Comparison of ENCODE assay signal across 1 fruit fly cellular context in genomic region chrX:621132-621555, dm6.
TF ChIP-seq lines count a peak whose summit lies in the region.

TSS of gene CG13365 (minus strand) at chrX:621215.
TSS of gene Vsp37A (plus strand) at chrX:621530.

TF ChIP-seq in whole organism, embryonic, 481 proteins besides CTCF, POLR2A, EP300 and RAD21 (continued from another document and continues in another):
- TF ChIP-seq CG9215 (GFP tag; IDR thresholded peaks at IDR 0.05; lab: Robert Waterston, UW) (peak; percentile 46), bigmax (GFP tag; optimal IDR thresholded peaks at IDR 0.05; lab: Kevin White, UChicago) (no peak), CG4328 (GFP tag; optimal IDR thresholded peaks at IDR 0.05; lab: Kevin White, UChicago) (peak; percentile 46), Mad (GFP tag; optimal IDR thresholded peaks at IDR 0.05; lab: Kevin White, UChicago) (peak; percentile 6), Hmx (GFP tag; optimal IDR thresholded peaks at IDR 0.05; lab: Kevin White, UChicago) (no peak), stc (GFP tag; IDR thresholded peaks at IDR 0.05; lab: Robert Waterston, UW) (no peak), Hr78 (GFP tag; optimal IDR thresholded peaks at IDR 0.05; lab: Kevin White, UChicago) (no peak), Hmr (GFP tag; optimal IDR thresholded peaks at IDR 0.05; lab: Kevin White, UChicago) (peak; percentile 47), CG11085 (GFP tag; IDR thresholded peaks at IDR 0.05; lab: Robert Waterston, UW) (peak; percentile 60; the same call in 1 of the 2 replicates), CG6765 (GFP tag; optimal IDR thresholded peaks at IDR 0.05; lab: Kevin White, UChicago) (no peak), ind (GFP tag; optimal IDR thresholded peaks at IDR 0.05; lab: Kevin White, UChicago) (peak; percentile 37), nerfin-1 (tag; optimal IDR thresholded peaks at IDR 0.05; lab: Kevin White, UChicago) (peak; percentile 43), MESR4 (GFP tag; optimal IDR thresholded peaks at IDR 0.05; lab: Kevin White, UChicago) (no peak), kay (GFP tag; optimal IDR thresholded peaks at IDR 0.05; lab: Kevin White, UChicago) (no peak), CG12104 (GFP tag; optimal IDR thresholded peaks at IDR 0.05; lab: Kevin White, UChicago) (no peak), Xrp1 (GFP tag; IDR thresholded peaks at IDR 0.05; lab: Robert Waterston, UW) (0 out of 2 replicates have a peak, but pooled peaks have one; percentile 27), CG12769 (tag; optimal IDR thresholded peaks at IDR 0.05; lab: Kevin White, UChicago) (peak; percentile 28), stwl (tag; optimal IDR thresholded peaks at IDR 0.05; lab: Kevin White, UChicago) (peak; percentile 25), Oaz (GFP tag; IDR thresholded peaks at IDR 0.05; lab: Robert Waterston, UW) (no peak), fd64A (GFP tag; optimal IDR thresholded peaks at IDR 0.05; lab: Kevin White, UChicago) (no peak), CG7928 (GFP tag; optimal IDR thresholded peaks at IDR 0.05; lab: Kevin White, UChicago) (peak; percentile 31), her (GFP tag; optimal IDR thresholded peaks at IDR 0.05; lab: Kevin White, UChicago) (peak; percentile 38), E2f2 (GFP tag; IDR thresholded peaks at IDR 0.05; lab: Robert Waterston, UW) (peak; percentile 62), ci (GFP tag; IDR thresholded peaks at IDR 0.05; lab: Robert Waterston, UW) (peak; percentile 66; the same call in 2 of the 3 replicates), jumu (GFP tag; optimal IDR thresholded peaks at IDR 0.05; lab: Kevin White, UChicago) (peak; percentile 58), sisA (GFP tag; IDR thresholded peaks at IDR 0.05; lab: Robert Waterston, UW) (0 out of 2 replicates have a peak, but pooled peaks have one; percentile 13), Chrac-16 (GFP tag; optimal IDR thresholded peaks at IDR 0.05; lab: Kevin White, UChicago) (peak; percentile 41), z (GFP tag; IDR thresholded peaks at IDR 0.05; lab: Robert Waterston, UW) (no peak), Bdp1 (GFP tag; optimal IDR thresholded peaks at IDR 0.05; lab: Kevin White, UChicago) (peak; percentile 40), Xbp1 (GFP tag; optimal IDR thresholded peaks at IDR 0.05; lab: Kevin White, UChicago) (peak; percentile 50), bsh (GFP tag; optimal IDR thresholded peaks at IDR 0.05; lab: Kevin White, UChicago) (no peak), br (optimal IDR thresholded peaks at IDR 0.05; lab: Kevin White, UChicago) (no peak), CG6254 (GFP tag; optimal IDR thresholded peaks at IDR 0.05; lab: Kevin White, UChicago) (no peak), CG12659 (GFP tag; optimal IDR thresholded peaks at IDR 0.05; lab: Kevin White, UChicago) (peak; percentile 65), CG9609 (GFP tag; optimal IDR thresholded peaks at IDR 0.05; lab: Kevin White, UChicago) (peak; percentile 22), fd96Cb (tag; optimal IDR thresholded peaks at IDR 0.05; lab: Kevin White, UChicago) (no peak), CG4360 (GFP tag; IDR thresholded peaks at IDR 0.05; lab: Robert Waterston, UW) (peak; percentile 22; the same call in 1 of the 2 replicates), CG13296 (GFP tag; optimal IDR thresholded peaks at IDR 0.05; lab: Kevin White, UChicago) (peak; percentile 59), CG12071 (GFP tag; optimal IDR thresholded peaks at IDR 0.05; lab: Kevin White, UChicago) (no peak), al (GFP tag; IDR thresholded peaks at IDR 0.05; lab: Robert Waterston, UW) (peak; percentile 40; the same call in 1 of the 2 replicates), CG7372 (GFP tag; IDR thresholded peaks at IDR 0.05; lab: Robert Waterston, UW) (no peak), Opbp (GFP tag; IDR thresholded peaks at IDR 0.05; lab: Robert Waterston, UW; ENCODE audit: partially characterized antibody) (no peak), pb (GFP tag; optimal IDR thresholded peaks at IDR 0.05; lab: Kevin White, UChicago) (peak; percentile 56), Atf-2 (GFP tag; optimal IDR thresholded peaks at IDR 0.05; lab: Kevin White, UChicago) (peak; percentile 47), CoRest (tag; optimal IDR thresholded peaks at IDR 0.05; lab: Kevin White, UChicago) (peak; percentile 75), dmrt11E (tag; optimal IDR thresholded peaks at IDR 0.05; lab: Kevin White, UChicago) (peak; percentile 36), pnt (GFP tag; optimal IDR thresholded peaks at IDR 0.05; lab: Kevin White, UChicago) (peak; percentile 36), Atf6 (GFP tag; IDR thresholded peaks at IDR 0.05; lab: Robert Waterston, UW) (0 out of 2 replicates have a peak, but pooled peaks have one; percentile 19), CG34376 (GFP tag; optimal IDR thresholded peaks at IDR 0.05; lab: Kevin White, UChicago) (peak; percentile 58), shn (GFP tag; optimal IDR thresholded peaks at IDR 0.05; lab: Kevin White, UChicago) (peak; percentile 28), nom (GFP tag; optimal IDR thresholded peaks at IDR 0.05; lab: Kevin White, UChicago) (no peak), CG4424 (GFP tag; optimal IDR thresholded peaks at IDR 0.05; lab: Kevin White, UChicago) (peak; percentile 42), Lim3 (GFP tag; IDR thresholded peaks at IDR 0.05; lab: Robert Waterston, UW) (no peak), CG2129 (GFP tag; IDR thresholded peaks at IDR 0.05; lab: Robert Waterston, UW; ENCODE audit: partially characterized antibody) (no peak), ab (GFP tag; optimal IDR thresholded peaks at IDR 0.05; lab: Kevin White, UChicago) (no peak), CG2116 (GFP tag; optimal IDR thresholded peaks at IDR 0.05; lab: Kevin White, UChicago) (peak; percentile 39), zen (tag; optimal IDR thresholded peaks at IDR 0.05; lab: Kevin White, UChicago) (peak; percentile 23), Side (GFP tag; optimal IDR thresholded peaks at IDR 0.05; lab: Kevin White, UChicago) (peak; percentile 48), CG11247 (GFP tag; IDR thresholded peaks at IDR 0.05; lab: Robert Waterston, UW) (0 out of 2 replicates have a peak, but pooled peaks have one; percentile 16), CG31388 (GFP tag; optimal IDR thresholded peaks at IDR 0.05; lab: Kevin White, UChicago) (no peak), unc-4 (GFP tag; IDR thresholded peaks at IDR 0.05; lab: Robert Waterston, UW; ENCODE audit: partially characterized antibody) (0 out of 2 replicates have a peak, but pooled peaks have one; percentile 23), gem (tag; optimal IDR thresholded peaks at IDR 0.05; lab: Kevin White, UChicago) (peak; percentile 52), NK7.1 (GFP tag; optimal IDR thresholded peaks at IDR 0.05; lab: Kevin White, UChicago) (no peak), CG4707 (GFP tag; optimal IDR thresholded peaks at IDR 0.05; lab: Kevin White, UChicago) (no peak), Dad (GFP tag; optimal IDR thresholded peaks at IDR 0.05; lab: Kevin White, UChicago) (peak; percentile 10), chinmo (GFP tag; IDR thresholded peaks at IDR 0.05; lab: Robert Waterston, UW; ENCODE audit: partially characterized antibody) (0 out of 4 replicates have a peak, but pooled peaks have one; percentile 28), Six4 (GFP tag; optimal IDR thresholded peaks at IDR 0.05; lab: Kevin White, UChicago) (peak; percentile 16), CG18619 (GFP tag; optimal IDR thresholded peaks at IDR 0.05; lab: Kevin White, UChicago) (peak; percentile 4), CG15696 (tag; optimal IDR thresholded peaks at IDR 0.05; lab: Kevin White, UChicago) (peak; percentile 58), Kr (GFP tag; optimal IDR thresholded peaks at IDR 0.05; lab: Kevin White, UChicago) (no peak), jing (GFP tag; optimal IDR thresholded peaks at IDR 0.05; lab: Kevin White, UChicago) (no peak), mirr (GFP tag; optimal IDR thresholded peaks at IDR 0.05; lab: Kevin White, UChicago) (no peak), jigr1 (GFP tag; IDR thresholded peaks at IDR 0.05; lab: Robert Waterston, UW) (0 out of 3 replicates have a peak, but pooled peaks have one; percentile 16), CG12155 (GFP tag; optimal IDR thresholded peaks at IDR 0.05; lab: Kevin White, UChicago) (peak; percentile 41), Meics (GFP tag; optimal IDR thresholded peaks at IDR 0.05; lab: Kevin White, UChicago) (peak; percentile 44), CG4820 (GFP tag; optimal IDR thresholded peaks at IDR 0.05; lab: Kevin White, UChicago) (peak; percentile 15), Fer2 (tag; optimal IDR thresholded peaks at IDR 0.05; lab: Kevin White, UChicago) (no peak), CG7745 (tag; optimal IDR thresholded peaks at IDR 0.05; lab: Kevin White, UChicago) (no peak), pum (GFP tag; optimal IDR thresholded peaks at IDR 0.05; lab: Kevin White, UChicago) (peak; percentile 37), NfI (GFP tag; optimal IDR thresholded peaks at IDR 0.05; lab: Kevin White, UChicago) (peak; percentile 33), esg (GFP tag; conservative IDR thresholded peaks at IDR 0.05; lab: Robert Waterston, UW) (no peak), CG8924 (tag; optimal IDR thresholded peaks at IDR 0.05; lab: Kevin White, UChicago) (peak; percentile 28), CG10267 (tag; optimal IDR thresholded peaks at IDR 0.05; lab: Kevin White, UChicago) (peak; percentile 48), lola (GFP tag; optimal IDR thresholded peaks at IDR 0.05; lab: Kevin White, UChicago) (peak in 1 of 3 experiments; percentile 39), CG10959 (GFP tag; IDR thresholded peaks at IDR 0.05; lab: Robert Waterston, UW) (no peak), Sox100B (GFP tag; optimal IDR thresholded peaks at IDR 0.05; lab: Kevin White, UChicago) (peak; percentile 39), CG10209 (GFP tag; optimal IDR thresholded peaks at IDR 0.05; lab: Kevin White, UChicago) (peak; percentile 18), CG15514 (GFP tag; optimal IDR thresholded peaks at IDR 0.05; lab: Kevin White, UChicago) (peak; percentile 85), lilli (GFP tag; optimal IDR thresholded peaks at IDR 0.05; lab: Kevin White, UChicago) (peak; percentile 63), prd (optimal IDR thresholded peaks at IDR 0.05; lab: Kevin White, UChicago) (no peak), prd (GFP tag; IDR thresholded peaks at IDR 0.05; lab: Robert Waterston, UW) (peak; percentile 46; the same call in 2 of the 3 replicates), Spps (tag; optimal IDR thresholded peaks at IDR 0.05; lab: Kevin White, UChicago) (no peak), knrl (GFP tag; IDR thresholded peaks at IDR 0.05; lab: Robert Waterston, UW; ENCODE audit: partially characterized antibody) (peak; percentile 20; the same call in 1 of the 3 replicates), CG4730 (GFP tag; IDR thresholded peaks at IDR 0.05; lab: Robert Waterston, UW) (peak; percentile 35; the same call in 1 of the 2 replicates), dysf (GFP tag; IDR thresholded peaks at IDR 0.05; lab: Robert Waterston, UW) (no peak; the same call in 2 of the 3 replicates), zf30C (GFP tag; optimal IDR thresholded peaks at IDR 0.05; lab: Kevin White, UChicago) (no peak), CG4404 (GFP tag; IDR thresholded peaks at IDR 0.05; lab: Robert Waterston, UW) (peak; percentile 29; the same call in 1 of the 2 replicates), Ssrp (tag; optimal IDR thresholded peaks at IDR 0.05; lab: Kevin White, UChicago) (no peak), CG13287 (GFP tag; IDR thresholded peaks at IDR 0.05; lab: Robert Waterston, UW; ENCODE audit: partially characterized antibody) (no peak), Abd-B (GFP tag; optimal IDR thresholded peaks at IDR 0.05; lab: Kevin White, UChicago) (peak; percentile 38), Nf-YA (GFP tag; IDR thresholded peaks at IDR 0.05; lab: Robert Waterston, UW) (peak; percentile 39; the same call in 1 of the 2 replicates), lab (GFP tag; optimal IDR thresholded peaks at IDR 0.05; lab: Kevin White, UChicago) (peak; percentile 55), cato (GFP tag; optimal IDR thresholded peaks at IDR 0.05; lab: Kevin White, UChicago; ENCODE audit: borderline replicate concordance) (no peak), gt (GFP tag; IDR thresholded peaks at IDR 0.05; lab: Robert Waterston, UW) (no peak), ro (GFP tag; IDR thresholded peaks at IDR 0.05; lab: Robert Waterston, UW) (no peak), lov (optimal IDR thresholded peaks at IDR 0.05; lab: Kevin White, UChicago) (no peak), lov (GFP tag; IDR thresholded peaks at IDR 0.05; lab: Robert Waterston, UW) (no peak), CG1603 (tag; optimal IDR thresholded peaks at IDR 0.05; lab: Kevin White, UChicago) (peak; percentile 14), CG6689 (GFP tag; IDR thresholded peaks at IDR 0.05; lab: Robert Waterston, UW) (peak; percentile 30; the same call in 1 of the 2 replicates), Bgb (GFP tag; IDR thresholded peaks at IDR 0.05; lab: Robert Waterston, UW; ENCODE audit: partially characterized antibody) (no peak), Nf-YB (GFP tag; optimal IDR thresholded peaks at IDR 0.05; lab: Kevin White, UChicago) (no peak), vvl (GFP tag; IDR thresholded peaks at IDR 0.05; lab: Robert Waterston, UW) (peak; percentile 25; the same call in 1 of the 2 replicates), bcd (GFP tag; optimal IDR thresholded peaks at IDR 0.05; lab: Kevin White, UChicago) (peak; percentile 39), zfh1 (GFP tag; IDR thresholded peaks at IDR 0.05; lab: Robert Waterston, UW) (peak; percentile 52; the same call in 1 of the 3 replicates), sima (GFP tag; optimal IDR thresholded peaks at IDR 0.05; lab: Kevin White, UChicago) (no peak), klu (GFP tag; IDR thresholded peaks at IDR 0.05; lab: Robert Waterston, UW) (peak; percentile 29; the same call in 1 of the 2 replicates), Dll (GFP tag; IDR thresholded peaks at IDR 0.05; lab: Robert Waterston, UW; ENCODE audit: partially characterized antibody) (peak; percentile 49; the same call in 2 of the 4 replicates), CG1233 (GFP tag; optimal IDR thresholded peaks at IDR 0.05; lab: Kevin White, UChicago) (peak; percentile 50), CG11504 (tag; optimal IDR thresholded peaks at IDR 0.05; lab: Kevin White, UChicago) (peak; percentile 51), CG2120 (GFP tag; optimal IDR thresholded peaks at IDR 0.05; lab: Kevin White, UChicago) (peak; percentile 62), HLHmδ (GFP tag; optimal IDR thresholded peaks at IDR 0.05; lab: Kevin White, UChicago) (no peak), sens (GFP tag; lab: Kevin White, UChicago) (peak; percentile 90), ewg (GFP tag; optimal IDR thresholded peaks at IDR 0.05; lab: Kevin White, UChicago) (peak; percentile 7), CG32767 (GFP tag; IDR thresholded peaks at IDR 0.05; lab: Robert Waterston, UW) (no peak), CG16815 (GFP tag; optimal IDR thresholded peaks at IDR 0.05; lab: Kevin White, UChicago) (no peak), CG10147 (GFP tag; optimal IDR thresholded peaks at IDR 0.05; lab: Kevin White, UChicago) (peak; percentile 29), chn (GFP tag; optimal IDR thresholded peaks at IDR 0.05; lab: Kevin White, UChicago) (peak; percentile 21), wek (GFP tag; optimal IDR thresholded peaks at IDR 0.05; lab: Kevin White, UChicago) (peak; percentile 25)
